Worm (Caenorhabditis elegans) whole organism, L1 larva: ENCODE data around the gene F08G2.4.

ENCODE experiments used
- blmp-1 ChIP-seq: fragments of 150-350 bp; optimal IDR thresholded peaks from 2 replicates; lab custom pipeline; 2014; ENCODE audit warnings: missing biosample characterization, missing genetic modification characterization
- ces-1 ChIP-seq: fragments of 150-350 bp; optimal IDR thresholded peaks from 2 replicates; lab custom pipeline; 2014; ENCODE audit warnings: missing biosample characterization, missing genetic modification reagents, missing genetic modification characterization
- egl-27 ChIP-seq, 2 experiments: fragments of 150-350 bp in 1 of 2; sonication (generic microtip); optimal IDR thresholded peaks; 3 replicates each; lab custom pipeline; 2017 to 2018; ENCODE audit warnings: missing biosample characterization in 2 of 2, missing genetic modification characterization in 2 of 2, missing genetic modification reagents in 2 of 2
- mep-1 ChIP-seq: fragments of 150-350 bp; optimal IDR thresholded peaks from 2 replicates; lab custom pipeline; 2014; ENCODE audit warnings: missing biosample characterization, missing genetic modification characterization
- nhr-11 ChIP-seq: fragments of 150-350 bp; optimal IDR thresholded peaks from 2 replicates; lab custom pipeline; 2014; ENCODE audit warnings: missing biosample characterization, missing genetic modification characterization
- nhr-19 ChIP-seq: fragments of 200-800 bp; sonication (Bioruptor generic); conservative IDR thresholded peaks from 2 replicates; pipeline ENCODE4 v1.3.6; 2022; ENCODE audit warnings: missing genetic modification characterization, missing compliant biosample characterization
- nhr-76 ChIP-seq: sonication (generic microtip); optimal IDR thresholded peaks from 2 replicates; lab custom pipeline; 2017; ENCODE audit warnings: missing biosample characterization, missing genetic modification characterization
- pag-3 ChIP-seq: sonication (generic microtip); optimal IDR thresholded peaks from 2 replicates; lab custom pipeline; 2017; ENCODE audit warnings: missing genetic modification characterization, mild to moderate bottlenecking, missing compliant biosample characterization, antibody characterized with exemption, borderline replicate concordance; ENCODE audit not compliant: insufficient read depth
- skn-1 ChIP-seq: fragments of 150-350 bp; optimal IDR thresholded peaks from 2 replicates; lab custom pipeline; 2014; ENCODE audit warnings: missing biosample characterization, missing genetic modification characterization
- snpc-4 ChIP-seq: fragments of 150-350 bp; optimal IDR thresholded peaks from 2 replicates; lab custom pipeline; 2014; ENCODE audit warnings: missing biosample characterization, missing genetic modification characterization
- sup-37 ChIP-seq: fragments of 200-800 bp; sonication (Bioruptor generic); optimal IDR thresholded peaks from 2 replicates; lab custom pipeline; 2018; ENCODE audit warnings: mild to moderate bottlenecking, missing genetic modification characterization, missing compliant biosample characterization
- tbx-2 ChIP-seq: sonication (generic microtip); optimal IDR thresholded peaks from 2 replicates; lab custom pipeline; 2016; ENCODE audit warnings: missing genetic modification characterization, missing compliant biosample characterization
- zag-1 ChIP-seq: fragments of 150-350 bp; optimal IDR thresholded peaks from 2 replicates; lab custom pipeline; 2014; ENCODE audit warnings: missing biosample characterization, missing genetic modification characterization
- zip-4 ChIP-seq: fragments of 200-800 bp; sonication (Bioruptor generic); optimal IDR thresholded peaks from 2 replicates; lab custom pipeline; 2018; ENCODE audit warnings: mild to moderate bottlenecking, missing genetic modification characterization, moderate library complexity, missing compliant biosample characterization

DNA sequence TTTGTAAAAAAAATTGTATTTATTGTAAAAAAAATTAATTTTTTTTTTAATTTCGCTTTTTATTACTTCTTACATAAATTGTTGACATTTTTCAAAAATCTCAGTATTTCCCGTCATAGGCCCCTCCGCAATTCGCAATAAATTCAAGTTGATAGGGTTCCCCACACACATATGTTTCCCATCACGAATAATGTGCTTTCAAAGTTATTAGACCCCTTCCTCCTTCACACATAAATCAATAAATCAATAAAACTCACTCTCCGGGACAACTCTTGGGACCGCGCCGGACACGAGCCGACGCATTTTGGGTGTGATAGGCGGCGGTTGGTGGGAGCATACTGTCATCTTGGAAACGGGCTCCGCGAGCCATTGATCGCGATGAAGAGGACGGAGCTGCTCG, 9.1 kb downstream of the F08G2.4 start:
- no peak for TF ChIP-seq zag-1 (tag; lab: Kevin White, UChicago)
- TF ChIP-seq tbx-2 (tag; lab: Kevin White, UChicago) = no peak
- no peak for TF ChIP-seq mep-1 (tag; lab: Kevin White, UChicago)
- TF ChIP-seq egl-27 (tag; optimal IDR thresholded peaks at IDR 0.05; lab: Kevin White, UChicago) = no peak
- no peak for TF ChIP-seq blmp-1 (tag; lab: Kevin White, UChicago)
- TF ChIP-seq nhr-11 (tag; lab: Kevin White, UChicago) = no peak
- no peak for TF ChIP-seq nhr-76 (tag; lab: Kevin White, UChicago)
- no peak for TF ChIP-seq nhr-19 (GFP tag; lab: Robert Waterston, UW)
- TF ChIP-seq snpc-4 (tag; lab: Kevin White, UChicago) = no peak
- no peak for TF ChIP-seq zip-4
- TF ChIP-seq skn-1 = no peak
- no peak for TF ChIP-seq ces-1 (GFP tag; lab: Kevin White, UChicago)
- no peak for TF ChIP-seq pag-3 (tag; lab: Kevin White, UChicago)
- no peak for TF ChIP-seq sup-37 (GFP tag; lab: Kevin White, UChicago)
